Worm (Caenorhabditis elegans): ENCODE measurements around the gene C16A3.6.

DNA sequence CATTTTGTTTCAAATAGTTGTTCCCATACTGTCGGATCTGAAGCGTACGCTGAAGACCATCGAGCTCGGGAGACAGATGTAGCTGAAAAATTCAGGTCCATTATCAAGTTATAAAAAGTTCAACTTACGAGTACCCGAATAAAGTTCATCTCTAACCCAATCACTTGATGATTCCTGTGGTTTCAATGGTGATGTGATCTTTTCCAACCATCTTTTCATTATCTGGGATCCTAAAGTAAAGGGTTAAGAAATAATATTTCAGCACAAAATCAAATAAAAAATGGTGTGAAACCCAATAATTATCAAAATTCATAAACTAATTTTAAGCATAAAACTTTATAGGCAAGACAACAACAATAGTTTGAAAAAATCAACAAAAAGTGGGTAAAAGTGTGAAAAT, 48.2 kb downstream of the C16A3.6 start, which contains the start of gene C05D11.8:
- TF ChIP-seq lin-15B (tag; optimal IDR thresholded peaks at IDR 0.05) (no peak), nhr-11 (tag; optimal IDR thresholded peaks at IDR 0.05) (no peak), unc-62 (GFP tag; optimal IDR thresholded peaks at IDR 0.05) (no peak), ZK546.5 (tag; optimal IDR thresholded peaks at IDR 0.05) (no peak), nhr-28 (tag; optimal IDR thresholded peaks at IDR 0.05) (no peak), nhr-12 (tag; optimal IDR thresholded peaks at IDR 0.05) (no peak), tbx-2 (tag; optimal IDR thresholded peaks at IDR 0.05) (no peak), fkh-10 (GFP tag; optimal IDR thresholded peaks at IDR 0.05) (no peak), mdl-1 (tag; optimal IDR thresholded peaks at IDR 0.05) (no peak), nhr-67 (tag; optimal IDR thresholded peaks at IDR 0.05) (no peak), ztf-11 (tag; optimal IDR thresholded peaks at IDR 0.05) (no peak)
